Worm (Caenorhabditis elegans) whole organism, L4 larva: ENCODE measurements around the gene clec-39.
A peak's percentile ranks its signal among the peaks of the same experiment; 100 is the strongest.

Source experiments
- F26F4.8 ChIP-seq: fragments of 200-800 bp; sonication (Bioruptor generic); conservative IDR thresholded peaks from 2 replicates; pipeline ENCODE4 v1.3.6; 2022; ENCODE audit warnings: missing genetic modification characterization, missing compliant biosample characterization
- F37D6.2 ChIP-seq: sonication (generic microtip); optimal IDR thresholded peaks from 2 replicates; lab custom pipeline; 2016; ENCODE audit warnings: mild to moderate bottlenecking, missing genetic modification characterization, missing compliant biosample characterization
- F49E8.2 ChIP-seq: sonication (generic microtip); optimal IDR thresholded peaks from 2 replicates; lab custom pipeline; 2016; ENCODE audit warnings: missing compliant biosample characterization, mild to moderate bottlenecking, missing genetic modification characterization, borderline replicate concordance
- R02D3.7 ChIP-seq: fragments of 150-350 bp; sonication (generic microtip); optimal IDR thresholded peaks from 3 replicates; lab custom pipeline; 2014; ENCODE audit warnings: missing biosample characterization, missing genetic modification characterization
- T20F7.1 ChIP-seq: fragments of 200-800 bp; sonication (Bioruptor generic); optimal IDR thresholded peaks from 2 replicates; lab custom pipeline; 2018; ENCODE audit warnings: mild to moderate bottlenecking, missing genetic modification characterization, missing compliant biosample characterization
- Y48G9A.11 ChIP-seq: fragments of 200-800 bp; sonication (Bioruptor generic); IDR thresholded peaks from 2 replicates; pipeline ENCODE4 v1.3.6; 2022; ENCODE audit warnings: missing genetic modification reagents, missing genetic modification characterization, missing compliant biosample characterization
- Y5F2A.4 ChIP-seq: fragments of 200-800 bp; sonication (Bioruptor generic); optimal IDR thresholded peaks from 2 replicates; lab custom pipeline; 2018; ENCODE audit warnings: mild to moderate bottlenecking, missing genetic modification characterization, missing compliant biosample characterization
- Y75B8A.6 ChIP-seq: fragments of 200-800 bp; sonication (Bioruptor generic); IDR thresholded peaks from 2 replicates; pipeline ENCODE4 v1.3.6; 2022; ENCODE audit warnings: missing genetic modification reagents, missing genetic modification characterization, missing compliant biosample characterization
- aha-1 ChIP-seq: fragments of 150-350 bp; peaks from one replicate; lab custom pipeline; 2014; ENCODE audit warnings: missing biosample characterization, missing genetic modification characterization
- arid-1 ChIP-seq: fragments of 200-800 bp; sonication (Bioruptor generic); conservative IDR thresholded peaks from 2 replicates; pipeline ENCODE4 v1.3.6; 2022; ENCODE audit warnings: missing genetic modification reagents, missing genetic modification characterization, missing compliant biosample characterization
- ceh-20 ChIP-seq: fragments of 200-800 bp; sonication (Bioruptor generic); IDR thresholded peaks from 2 replicates; pipeline ENCODE4 v1.3.6; 2022; ENCODE audit warnings: missing genetic modification reagents, missing genetic modification characterization, missing compliant biosample characterization
- ceh-28 ChIP-seq: fragments of 150-350 bp; optimal IDR thresholded peaks from 2 replicates; lab custom pipeline; 2014; ENCODE audit warnings: missing biosample characterization, missing genetic modification reagents, missing genetic modification characterization
- ceh-44 ChIP-seq: fragments of 200-800 bp; sonication (Bioruptor generic); IDR thresholded peaks from 2 replicates; pipeline ENCODE4 v1.3.6; 2022; ENCODE audit warnings: missing genetic modification reagents, missing genetic modification characterization, missing compliant biosample characterization
- cey-2 ChIP-seq: sonication (generic microtip); optimal IDR thresholded peaks from 3 replicates; lab custom pipeline; 2017; ENCODE audit warnings: missing genetic modification characterization, mild to moderate bottlenecking, missing compliant biosample characterization, antibody characterized with exemption, borderline replicate concordance; ENCODE audit not compliant: insufficient read depth
- ctbp-1 ChIP-seq: fragments of 200-800 bp; sonication (Bioruptor generic); IDR thresholded peaks from 2 replicates; pipeline ENCODE4 v1.3.6; 2022; ENCODE audit warnings: missing genetic modification reagents, missing genetic modification characterization, missing compliant biosample characterization
- daf-12 ChIP-seq: fragments of 150-350 bp; optimal IDR thresholded peaks from 2 replicates; lab custom pipeline; 2014; ENCODE audit warnings: missing biosample characterization, missing genetic modification reagents, missing genetic modification characterization
- dmd-8 ChIP-seq: fragments of 200-800 bp; sonication (Bioruptor generic); IDR thresholded peaks from 2 replicates; pipeline ENCODE4 v1.3.6; 2022; ENCODE audit warnings: missing genetic modification characterization, missing compliant biosample characterization
- gei-8 ChIP-seq: fragments of 200-800 bp; sonication (Bioruptor generic); optimal IDR thresholded peaks from 2 replicates; lab custom pipeline; 2018; ENCODE audit warnings: mild to moderate bottlenecking, missing genetic modification characterization, missing compliant biosample characterization
- lin-29 ChIP-seq: fragments of 200-800 bp; sonication (Bioruptor generic); IDR thresholded peaks from 2 replicates; pipeline ENCODE4 v1.3.6; 2022; ENCODE audit warnings: missing genetic modification reagents, missing genetic modification characterization, missing compliant biosample characterization
- lir-3 ChIP-seq: sonication (generic microtip); optimal IDR thresholded peaks from 2 replicates; lab custom pipeline; 2016; ENCODE audit warnings: mild to moderate bottlenecking, missing genetic modification characterization, missing compliant biosample characterization
- lsy-2 ChIP-seq, 2 experiments: fragments of 150-350 bp in 1 of 2; sonication (generic microtip) in 1 of 2; optimal IDR thresholded peaks; 2 replicates each; lab custom pipeline; 2014 to 2017; ENCODE audit warnings: missing biosample characterization in 2 of 2, missing genetic modification characterization in 2 of 2
- madf-5 ChIP-seq, 2 experiments: fragments of 200-800 bp; sonication (Bioruptor generic); IDR thresholded peaks; 2 replicates each; pipeline ENCODE4 v1.3.6; 2022; ENCODE audit warnings: missing compliant biosample characterization in 2 of 2, missing genetic modification characterization in 2 of 2
- mep-1 ChIP-seq: fragments of 150-350 bp; sonication (generic microtip); optimal IDR thresholded peaks from 3 replicates; lab custom pipeline; 2014; ENCODE audit warnings: missing biosample characterization, missing genetic modification characterization
- mxl-3 ChIP-seq: fragments of 200-800 bp; sonication (Bioruptor generic); optimal IDR thresholded peaks from 2 replicates; lab custom pipeline; 2018; ENCODE audit warnings: mild to moderate bottlenecking, missing genetic modification characterization, missing compliant biosample characterization
- nhr-28 ChIP-seq: fragments of 150-350 bp; optimal IDR thresholded peaks from 2 replicates; lab custom pipeline; 2014; ENCODE audit warnings: missing biosample characterization, missing genetic modification characterization
- nhr-41 ChIP-seq: fragments of 200-800 bp; sonication (Bioruptor generic); IDR thresholded peaks from 2 replicates; pipeline ENCODE4 v1.3.6; 2022; ENCODE audit warnings: missing genetic modification reagents, missing genetic modification characterization, missing compliant biosample characterization
- nhr-42 ChIP-seq: fragments of 200-800 bp; sonication (Bioruptor generic); IDR thresholded peaks from 2 replicates; pipeline ENCODE4 v1.3.6; 2022; ENCODE audit warnings: missing genetic modification characterization, missing compliant biosample characterization
- php-3 ChIP-seq: fragments of 200-800 bp; sonication (Bioruptor generic); IDR thresholded peaks from 2 replicates; pipeline ENCODE4 v1.3.6; 2022; ENCODE audit warnings: missing genetic modification reagents, missing genetic modification characterization, missing compliant biosample characterization
- tag-97 ChIP-seq: fragments of 200-800 bp; sonication (Bioruptor generic); IDR thresholded peaks from 2 replicates; pipeline ENCODE4 v1.3.6; 2022; ENCODE audit warnings: missing genetic modification characterization, missing compliant biosample characterization
- unc-130 ChIP-seq: sonication (generic microtip); optimal IDR thresholded peaks from 2 replicates; lab custom pipeline; 2016; ENCODE audit warnings: missing genetic modification reagents, missing genetic modification characterization, missing compliant biosample characterization
- unc-62 ChIP-seq, 3 experiments: fragments of 150-350 bp in 1 of 3; sonication (generic microtip); optimal IDR thresholded peaks in 2 of 3; peaks in 1 of 3; 1 replicate in 1 of 3; 2 replicates in 2 of 3; lab custom pipeline; 2014 to 2017; ENCODE audit warnings: missing biosample characterization in 3 of 3, missing genetic modification characterization in 3 of 3, missing genetic modification reagents in 3 of 3, missing genotype in 1 of 3
- vab-7 ChIP-seq: fragments of 200-800 bp; sonication (Bioruptor generic); IDR thresholded peaks from 2 replicates; pipeline ENCODE4 v1.3.6; 2022; ENCODE audit warnings: missing genetic modification reagents, missing genetic modification characterization, missing compliant biosample characterization
- ztf-7 ChIP-seq: fragments of 150-350 bp; optimal IDR thresholded peaks from 2 replicates; lab custom pipeline; 2014; ENCODE audit warnings: missing biosample characterization, missing genetic modification characterization

The clec-39 gene

DNA sequence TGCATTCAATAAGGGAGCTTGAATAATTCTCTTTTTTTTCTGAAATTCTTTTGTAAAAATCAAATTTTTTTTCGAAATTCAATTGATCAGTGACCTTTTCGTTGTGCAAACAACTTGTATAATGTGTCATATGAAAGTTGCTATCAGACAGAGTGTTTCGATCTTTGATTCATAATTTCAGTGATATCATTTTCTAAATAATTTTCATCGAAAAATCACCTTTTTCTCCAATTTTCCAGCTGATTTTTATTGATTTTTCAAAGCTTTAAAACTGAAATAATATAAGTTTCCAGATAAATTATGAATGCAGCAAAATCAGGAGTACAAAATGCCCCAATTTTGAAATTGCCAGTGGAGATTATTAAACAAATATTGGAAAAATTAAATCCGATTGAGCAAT lies 10.6 kb upstream of the clec-39 start, which contains the start of gene fbxa-127:
TSS of gene fbxa-127 (plus strand) at position 301 of the 400 bp plus-strand sequence.
- no peak for TF ChIP-seq T20F7.1
- TF ChIP-seq nhr-41 (GFP tag; lab: Robert Waterston, UW), result no peak
- no peak for TF ChIP-seq dmd-8 (GFP tag; lab: Robert Waterston, UW)
- no peak for TF ChIP-seq Y48G9A.11 (GFP tag; lab: Robert Waterston, UW)
- TF ChIP-seq ztf-7, result no peak
- peak; percentile 29 for TF ChIP-seq nhr-28
- no peak for TF ChIP-seq cey-2 (tag; lab: Kevin White, UChicago)

ce11 chrV:16729961-16730360 lies 9.1 kb upstream of the clec-39 start, which contains the start of gene srz-99:
Gene srz-99 (plus strand): TSS chrV:16730261.
- TF ChIP-seq lin-29, result no peak
- no peak for TF ChIP-seq gei-8 (GFP tag; lab: Kevin White, UChicago)

ce11 chrV:16731600-16731999 lies 7.5 kb upstream of the clec-39 start, which contains the start of gene srz-100:
Gene srz-100 (plus strand): TSS chrV:16731900.
- TF ChIP-seq vab-7 (GFP tag; lab: Robert Waterston, UW) (no peak), Y5F2A.4 (GFP tag; lab: Kevin White, UChicago) (no peak), nhr-42 (GFP tag; lab: Robert Waterston, UW) (no peak), arid-1 (no peak), ceh-28 (no peak), Y75B8A.6 (no peak), ctbp-1 (GFP tag; lab: Robert Waterston, UW) (no peak), ceh-44 (GFP tag; lab: Robert Waterston, UW) (no peak), daf-12 (tag; lab: Kevin White, UChicago) (no peak), gei-8 (GFP tag; lab: Kevin White, UChicago) (no peak), F37D6.2 (tag; lab: Kevin White, UChicago) (no peak), ceh-20 (no peak), mep-1 (tag; lab: Kevin White, UChicago) (no peak), lir-3 (tag; lab: Kevin White, UChicago) (no peak), R02D3.7 (no peak), nhr-28 (no peak)

DNA sequence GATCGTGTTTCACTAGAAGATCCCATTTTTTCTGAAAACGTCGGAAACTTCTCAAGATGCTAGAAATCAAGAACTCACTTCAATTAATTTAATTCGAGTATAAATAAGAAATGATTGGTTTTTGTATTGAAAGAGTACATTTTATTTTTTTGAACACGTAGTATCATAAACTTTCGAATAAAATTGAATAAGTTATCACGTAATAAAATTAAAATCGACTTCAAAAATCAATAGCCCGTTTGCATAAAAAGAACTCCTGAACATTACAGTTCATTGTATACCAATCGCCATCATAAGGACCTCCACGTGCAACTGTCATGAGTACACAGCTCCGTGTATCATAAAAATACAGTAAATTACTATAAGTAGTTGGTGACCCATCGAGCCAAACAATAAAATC lies 5.4 kb upstream of the clec-39 start, which contains the start of gene T25E12.16:
TSS of gene T25E12.16 (minus strand) at position 101 of the 400 bp plus-strand sequence.
- TF ChIP-seq F26F4.8, result no peak
- no peak for TF ChIP-seq lsy-2 (tag; optimal IDR thresholded peaks at IDR 0.05; lab: Kevin White, UChicago)

DNA sequence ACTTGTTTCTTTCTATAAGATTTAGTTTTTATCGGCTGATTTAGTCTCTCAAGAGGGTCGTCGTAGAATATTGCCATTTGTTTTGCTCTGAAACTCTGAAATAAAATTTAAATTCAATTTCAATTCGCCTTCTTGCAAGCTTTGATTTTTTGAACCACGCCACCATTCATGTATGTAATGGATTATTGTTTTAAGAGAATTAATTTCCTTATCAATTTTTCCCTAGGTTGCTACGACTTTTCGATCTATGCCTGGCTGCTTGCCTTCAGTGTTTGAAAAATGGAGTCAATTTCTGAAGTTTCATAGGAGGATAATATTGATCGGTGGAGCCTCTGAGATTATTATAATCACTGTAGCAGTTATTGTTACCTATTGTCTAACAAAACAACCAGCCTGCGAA lies 3.5 kb upstream of the clec-39 start, which contains the start of the genes clec-38 and clec-34:
TSS of gene clec-38 (minus strand) at position 101 of the 400 bp plus-strand sequence.
TSS of gene clec-34 (plus strand) at position 248 of the 400 bp plus-strand sequence.
- no peak for TF ChIP-seq R02D3.7
- no peak for TF ChIP-seq lir-3 (tag; lab: Kevin White, UChicago)
- TF ChIP-seq unc-62 (GFP tag; optimal IDR thresholded peaks at IDR 0.05 in 1 of 2; lab: Kevin White, UChicago), result peak in 1 of 2 experiments; percentile 4
- no peak for TF ChIP-seq unc-62 (tag; optimal IDR thresholded peaks at IDR 0.05; lab: Kevin White, UChicago)

DNA sequence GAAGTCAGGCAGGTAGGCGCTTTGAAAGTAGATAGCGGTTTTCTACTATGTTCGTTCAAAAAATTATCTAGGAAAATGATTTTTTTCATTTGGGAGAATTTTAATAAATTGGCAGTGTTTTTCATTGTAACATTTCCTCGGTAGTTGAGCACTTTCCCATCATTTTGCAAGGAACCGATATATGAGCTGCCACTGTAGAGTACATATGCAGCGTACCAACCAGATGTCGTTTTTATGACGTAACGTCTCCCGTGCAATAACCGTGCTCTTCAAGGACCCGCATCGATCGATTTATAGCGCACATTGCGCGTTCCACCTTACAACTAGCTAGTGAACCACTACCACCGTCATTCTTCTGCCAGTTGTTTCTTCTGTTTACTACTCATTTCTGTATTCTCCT lies 3.1 kb downstream of the clec-39 start, which contains the start of gene T25E12.6:
TSS of gene T25E12.6 (plus strand) at position 301 of the 400 bp plus-strand sequence.
- TF ChIP-seq php-3 (GFP tag; lab: Robert Waterston, UW) (no peak), aha-1 (tag; lab: Kevin White, UChicago) (peak; percentile 67), tag-97 (GFP tag; lab: Robert Waterston, UW) (no peak)

ce11 chrV:16744783-16745182 lies 5.7 kb downstream of the clec-39 start:
- peak; percentile 16 for TF ChIP-seq unc-130 (GFP tag; lab: Kevin White, UChicago)
- 0 out of 4 replicates have a peak, but pooled peaks of 1 of the 2 experiments have one; percentile 57 for TF ChIP-seq madf-5 (GFP tag; IDR thresholded peaks at IDR 0.05; lab: Robert Waterston, UW)
- no peak for TF ChIP-seq mxl-3 (GFP tag; lab: Kevin White, UChicago)
- peak; percentile 1 for TF ChIP-seq F49E8.2
- no peak for TF ChIP-seq lsy-2 (tag; optimal IDR thresholded peaks at IDR 0.05; lab: Kevin White, UChicago)
